Worm (Caenorhabditis elegans): ENCODE results near the gene F44E7.5.

Gene F44E7.5

DNA sequence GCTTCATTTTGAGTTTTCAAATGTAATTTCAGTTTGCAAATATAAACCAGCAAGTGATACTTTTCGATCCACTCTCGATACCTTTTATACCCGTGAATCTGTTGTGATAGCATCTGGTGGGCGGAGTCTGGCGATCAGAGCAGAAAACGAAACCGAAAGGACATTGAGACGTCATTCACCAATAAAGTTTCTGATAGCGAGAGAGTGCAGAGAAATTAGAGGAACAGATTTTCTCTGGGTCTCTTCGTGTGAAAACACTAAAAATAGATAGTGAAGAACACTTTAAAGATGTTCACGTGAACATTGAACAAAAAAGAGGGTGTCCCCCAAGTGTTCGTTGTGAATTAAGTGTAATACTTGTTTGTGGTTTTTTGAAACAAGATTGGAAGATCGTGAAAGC is 16.9 kb downstream of the F44E7.5 start, which contains the start of gene pgph-3 (continued):
- no peak for TF ChIP-seq ctbp-1 (GFP tag; IDR thresholded peaks at IDR 0.05)
- peak; percentile 52 for TF ChIP-seq mep-1 (tag; optimal IDR thresholded peaks at IDR 0.05)
- TF ChIP-seq dve-1 (tag; optimal IDR thresholded peaks at IDR 0.05; ENCODE audit: insufficient read depth): peak; percentile 94
- no peak for TF ChIP-seq ceh-28 (tag; optimal IDR thresholded peaks at IDR 0.05)
- TF ChIP-seq dpl-1 (GFP tag; optimal IDR thresholded peaks at IDR 0.05): no peak
- peak; percentile 7 for TF ChIP-seq gei-8 (GFP tag; optimal IDR thresholded peaks at IDR 0.05)
- peak; percentile 84 for TF ChIP-seq hlh-30 (tag; optimal IDR thresholded peaks at IDR 0.05; ENCODE audit: insufficient read depth)
- TF ChIP-seq hlh-11 (tag; optimal IDR thresholded peaks at IDR 0.05): peak; percentile 97
- no peak for TF ChIP-seq R02D3.7 (tag; optimal IDR thresholded peaks at IDR 0.05)
- TF ChIP-seq ceh-62 (tag; optimal IDR thresholded peaks at IDR 0.05): no peak
- no peak for TF ChIP-seq ZK546.5 (tag; optimal IDR thresholded peaks at IDR 0.05)
- TF ChIP-seq nhr-77 (tag; optimal IDR thresholded peaks at IDR 0.05): peak; percentile 85
- TF ChIP-seq mxl-3 (GFP tag; optimal IDR thresholded peaks at IDR 0.05): peak; percentile 71
- TF ChIP-seq Y48G9A.11 (GFP tag; IDR thresholded peaks at IDR 0.05): no peak
- no peak for TF ChIP-seq lim-7 (GFP tag; IDR thresholded peaks at IDR 0.05)
- peak; percentile 49 for TF ChIP-seq nhr-6 (tag; optimal IDR thresholded peaks at IDR 0.05)
- peak; percentile 51 for TF ChIP-seq aha-1 (tag)
- TF ChIP-seq lin-38 (GFP tag; IDR thresholded peaks at IDR 0.05): peak; percentile 38
- TF ChIP-seq zfp-3 (GFP tag; conservative IDR thresholded peaks at IDR 0.05): peak; percentile 49; the same call in 1 of the 2 replicates
- peak; percentile 91 for TF ChIP-seq lin-1 (GFP tag; IDR thresholded peaks at IDR 0.05)
- TF ChIP-seq spr-1 (tag; optimal IDR thresholded peaks at IDR 0.05): peak; percentile 26
- no peak for TF ChIP-seq zag-1 (tag; optimal IDR thresholded peaks at IDR 0.05)
- peak; percentile 19 for TF ChIP-seq zip-2 (tag; optimal IDR thresholded peaks at IDR 0.05)
- TF ChIP-seq nhr-102 (tag; optimal IDR thresholded peaks at IDR 0.05): peak; percentile 78
- TF ChIP-seq mxl-2 (GFP tag; conservative IDR thresholded peaks at IDR 0.05): peak; percentile 93
- TF ChIP-seq dmd-8 (GFP tag; IDR thresholded peaks at IDR 0.05): no peak
- TF ChIP-seq nhr-111 (GFP tag; optimal IDR thresholded peaks at IDR 0.05): no peak
- TF ChIP-seq hif-1 (tag; optimal IDR thresholded peaks at IDR 0.05): peak in 1 of 2 experiments; percentile 41
- TF ChIP-seq T26A8.4 (GFP tag; IDR thresholded peaks at IDR 0.05): no peak; the same call in 1 of the 2 replicates
- no peak for TF ChIP-seq mes-2 (tag; optimal IDR thresholded peaks at IDR 0.05; ENCODE audit: poor library complexity, severe bottlenecking)
- peak; percentile 84 for TF ChIP-seq php-3 (GFP tag; IDR thresholded peaks at IDR 0.05)
- TF ChIP-seq ceh-32 (tag; optimal IDR thresholded peaks at IDR 0.05; ENCODE audit: poor library complexity): no peak
- TF ChIP-seq Y5F2A.4 (GFP tag; optimal IDR thresholded peaks at IDR 0.05): no peak
- TF ChIP-seq Y105C5A.15 (GFP tag; IDR thresholded peaks at IDR 0.05): no peak
- TF ChIP-seq nhr-11 (tag; optimal IDR thresholded peaks at IDR 0.05): peak; percentile 32
- no peak for TF ChIP-seq F26F4.8 (GFP tag; conservative IDR thresholded peaks at IDR 0.05)
- TF ChIP-seq nhr-42 (GFP tag; IDR thresholded peaks at IDR 0.05): no peak
- TF ChIP-seq nhr-48 (tag; optimal IDR thresholded peaks at IDR 0.05): peak; percentile 93
- no peak for TF ChIP-seq lin-13 (GFP tag; optimal IDR thresholded peaks at IDR 0.05)
- TF ChIP-seq sdz-12 (GFP tag; optimal IDR thresholded peaks at IDR 0.05): no peak
- no peak for TF ChIP-seq fkh-10 (GFP tag; optimal IDR thresholded peaks at IDR 0.05)
- no peak for TF ChIP-seq D1046.2 (GFP tag; IDR thresholded peaks at IDR 0.05)
- TF ChIP-seq jun-1 (tag; optimal IDR thresholded peaks at IDR 0.05): no peak
- TF ChIP-seq F49E8.2 (tag; optimal IDR thresholded peaks at IDR 0.05; ENCODE audit: borderline replicate concordance): no peak
- TF ChIP-seq vab-7 (GFP tag; IDR thresholded peaks at IDR 0.05): no peak
- 0 out of 2 replicates have a peak, but pooled peaks have one; percentile 16 for TF ChIP-seq madf-9 (GFP tag; conservative IDR thresholded peaks at IDR 0.05)
- TF ChIP-seq F44E2.7 (GFP tag; IDR thresholded peaks at IDR 0.05): no peak
- TF ChIP-seq tra-1 (GFP tag; IDR thresholded peaks at IDR 0.05): peak; percentile 67; the same call in 1 of the 2 replicates
- TF ChIP-seq lin-15B (tag; optimal IDR thresholded peaks at IDR 0.05): no peak
- TF ChIP-seq nhr-28 (tag; optimal IDR thresholded peaks at IDR 0.05): peak; percentile 89
- TF ChIP-seq daf-16 (GFP tag; optimal IDR thresholded peaks at IDR 0.05): peak; percentile 10 to 66
- peak; percentile 85 for TF ChIP-seq daf-16 (tag; optimal IDR thresholded peaks at IDR 0.05)

All from whole organism, L4 larva.